Worm (Caenorhabditis elegans) whole organism, midembryonic: ENCODE data around the gene F31D4.5.

ENCODE experiments used
- T22C8.4 ChIP-seq: fragments of 200-800 bp; sonication (Bioruptor generic); IDR thresholded peaks from 2 replicates; pipeline ENCODE4 v1.3.6; 2022; ENCODE audit warnings: missing genetic modification characterization, missing compliant biosample characterization
- ref-1 ChIP-seq: fragments of 200-800 bp; sonication (Bioruptor generic); conservative IDR thresholded peaks from 2 replicates; pipeline ENCODE4 v1.3.6; 2022; ENCODE audit warnings: missing genetic modification reagents, missing genetic modification characterization, missing compliant biosample characterization
- tab-1 ChIP-seq: fragments of 200-800 bp; sonication (Bioruptor generic); IDR thresholded peaks from 2 replicates; pipeline ENCODE4 v1.3.6; 2022; ENCODE audit warnings: missing genetic modification characterization, missing compliant biosample characterization
- ztf-23 ChIP-seq: fragments of 200-800 bp; sonication (Bioruptor generic); IDR thresholded peaks from 2 replicates; pipeline ENCODE4 v1.3.6; 2022; ENCODE audit warnings: missing genetic modification reagents, missing genetic modification characterization, missing compliant biosample characterization

ce11 chrV:20868329-20868728 lies 14.5 kb downstream of the F31D4.5 start, which contains the start of gene F31D4.8:
- TF ChIP-seq ztf-23 (GFP tag; lab: Robert Waterston, UW) = no peak
- no peak for TF ChIP-seq T22C8.4
- no peak for TF ChIP-seq ref-1 (GFP tag; lab: Robert Waterston, UW)
- TF ChIP-seq tab-1 (GFP tag; lab: Robert Waterston, UW) = no peak
